Fruit fly (Drosophila melanogaster) whole organism, embryonic: Measurements from ENCODE around the gene CG17801.

ENCODE experiments used
- Abd-B ChIP-seq: fragments of 200-800 bp; sonication (Bioruptor generic); optimal IDR thresholded peaks from 2 replicates; lab custom pipeline; 2018; ENCODE audit warnings: missing biosample characterization, mild to moderate bottlenecking, missing genetic modification characterization, moderate library complexity
- Adf1 ChIP-seq: fragments of 200-800 bp; sonication (Bioruptor generic); IDR thresholded peaks from 2 replicates; pipeline ENCODE4 v1.3.6; 2022; ENCODE audit warnings: missing biosample characterization, missing genetic modification characterization
- C15 ChIP-seq: fragments of 200-800 bp; sonication (Bioruptor generic); IDR thresholded peaks from 3 replicates; pipeline ENCODE4 v1.3.6; 2022; ENCODE audit warnings: missing biosample characterization, missing genetic modification characterization
- CG11695 ChIP-seq: fragments of 200-800 bp; sonication (Bioruptor generic); IDR thresholded peaks from 3 replicates; pipeline ENCODE4 v1.3.6; 2022; ENCODE audit warnings: missing biosample characterization, missing genetic modification characterization
- CG13424 ChIP-seq: fragments of 200-800 bp; sonication (Bioruptor generic); optimal IDR thresholded peaks from 2 replicates; lab custom pipeline; 2019; ENCODE audit warnings: missing biosample characterization, mild to moderate bottlenecking, missing genetic modification characterization, moderate library complexity
- CG14965 ChIP-seq: fragments of 200-800 bp; sonication (Bioruptor generic); optimal IDR thresholded peaks from 2 replicates; lab custom pipeline; 2016; ENCODE audit warnings: missing biosample characterization, missing genetic modification characterization, borderline replicate concordance
- CG15269 ChIP-seq: fragments of 200-800 bp; sonication (Bioruptor generic); optimal IDR thresholded peaks from 2 replicates; lab custom pipeline; 2018; ENCODE audit warnings: missing biosample characterization, mild to moderate bottlenecking, missing genetic modification characterization, moderate library complexity
- CG17359 ChIP-seq: fragments of 200-800 bp; sonication (Bioruptor generic); optimal IDR thresholded peaks from 3 replicates; lab custom pipeline; 2018; ENCODE audit warnings: missing biosample characterization, mild to moderate bottlenecking, missing genetic modification characterization, moderate library complexity
- CG18011 ChIP-seq: fragments of 200-800 bp; sonication (Bioruptor generic); optimal IDR thresholded peaks from 2 replicates; lab custom pipeline; 2017; ENCODE audit warnings: missing biosample characterization, missing genetic modification characterization, mild to moderate bottlenecking, moderate library complexity, missing genotype
- CG18599 ChIP-seq: fragments of 200-800 bp; sonication (Bioruptor generic); optimal IDR thresholded peaks from 3 replicates; lab custom pipeline; 2017; ENCODE audit warnings: missing biosample characterization, missing genetic modification characterization, mild to moderate bottlenecking, moderate library complexity, missing genetic modification reagents
- CG3281 ChIP-seq: fragments of 200-800 bp; sonication (Bioruptor generic); optimal IDR thresholded peaks from 3 replicates; lab custom pipeline; 2017; ENCODE audit warnings: missing biosample characterization, mild to moderate bottlenecking, missing genetic modification characterization
- CG4404 ChIP-seq: fragments of 200-800 bp; sonication (Bioruptor generic); IDR thresholded peaks from 2 replicates; pipeline ENCODE4 v1.3.6; 2022; ENCODE audit warnings: missing biosample characterization, missing genetic modification characterization
- CG4707 ChIP-seq: fragments of 200-800 bp; sonication (Bioruptor generic); optimal IDR thresholded peaks from 2 replicates; lab custom pipeline; 2018; ENCODE audit warnings: missing biosample characterization, mild to moderate bottlenecking, missing genetic modification characterization, moderate library complexity
- CG4820 ChIP-seq: fragments of 200-800 bp; sonication (Bioruptor generic); optimal IDR thresholded peaks from 3 replicates; lab custom pipeline; 2016; ENCODE audit warnings: missing biosample characterization, missing genetic modification characterization
- CG4854 ChIP-seq: fragments of 200-800 bp; sonication (Bioruptor generic); optimal IDR thresholded peaks from 2 replicates; lab custom pipeline; 2016; ENCODE audit warnings: missing biosample characterization, missing genetic modification characterization, inconsistent platforms
- CG6254 ChIP-seq: fragments of 200-800 bp; sonication (Bioruptor generic); optimal IDR thresholded peaks from 3 replicates; lab custom pipeline; 2017; ENCODE audit warnings: mild to moderate bottlenecking, missing biosample characterization, missing genetic modification reagents, missing genetic modification characterization
- CG6272 ChIP-seq: fragments of 200-800 bp; sonication (Bioruptor generic); IDR thresholded peaks from 2 replicates; pipeline ENCODE4 v1.3.6; 2022; ENCODE audit warnings: missing biosample characterization, missing genetic modification characterization
- CG7556 ChIP-seq: fragments of 200-800 bp; sonication (Bioruptor generic); optimal IDR thresholded peaks from 2 replicates; lab custom pipeline; 2017; ENCODE audit warnings: missing biosample characterization, mild to moderate bottlenecking, missing genetic modification characterization
- CG7963 ChIP-seq: fragments of 200-800 bp; sonication (Bioruptor generic); IDR thresholded peaks from 3 replicates; pipeline ENCODE4 v1.3.6; 2022; ENCODE audit warnings: missing biosample characterization, missing genetic modification characterization; ENCODE audit not compliant: partially characterized antibody
- CG9876 ChIP-seq: fragments of 200-800 bp; sonication (Bioruptor generic); optimal IDR thresholded peaks from 2 replicates; lab custom pipeline; 2016; ENCODE audit warnings: missing biosample characterization, missing genetic modification characterization
- CoRest ChIP-seq: fragments of 200-800 bp; sonication (Bioruptor generic); optimal IDR thresholded peaks from 3 replicates; lab custom pipeline; 2018; ENCODE audit warnings: missing biosample characterization, mild to moderate bottlenecking, missing genetic modification characterization, moderate library complexity
- D19A ChIP-seq: fragments of 200-800 bp; optimal IDR thresholded peaks from 3 replicates; lab custom pipeline; 2019; ENCODE audit warnings: missing biosample characterization, mild to moderate bottlenecking, missing genetic modification characterization, moderate library complexity
- Elba2 ChIP-seq: fragments of 200-800 bp; sonication (Bioruptor generic); optimal IDR thresholded peaks from 3 replicates; lab custom pipeline; 2016; ENCODE audit warnings: missing biosample characterization, missing genetic modification characterization
- Ets65A ChIP-seq: fragments of 200-800 bp; sonication (Bioruptor generic); peaks from one replicate; lab custom pipeline; 2016; ENCODE audit warnings: missing biosample characterization, missing genetic modification characterization
- H2.0 ChIP-seq: fragments of 200-800 bp; sonication (Bioruptor generic); IDR thresholded peaks from 2 replicates; pipeline ENCODE4 v1.3.6; 2022; ENCODE audit warnings: missing biosample characterization, missing genetic modification characterization
- Hsf ChIP-seq: fragments of 200-800 bp; sonication (Bioruptor generic); optimal IDR thresholded peaks from 3 replicates; lab custom pipeline; 2016; ENCODE audit warnings: missing biosample characterization, missing genetic modification characterization
- Kr ChIP-seq: fragments of 200-800 bp; sonication (Bioruptor generic); optimal IDR thresholded peaks from 2 replicates; lab custom pipeline; 2017; ENCODE audit warnings: missing biosample characterization, mild to moderate bottlenecking, missing genetic modification characterization
- Lhr ChIP-seq: fragments of 200-800 bp; sonication (Bioruptor generic); optimal IDR thresholded peaks from 3 replicates; lab custom pipeline; 2017; ENCODE audit warnings: mild to moderate bottlenecking, missing biosample characterization, missing genetic modification reagents, missing genetic modification characterization
- Med ChIP-seq: fragments of 200-800 bp; sonication (Bioruptor generic); peaks from one replicate; lab custom pipeline; 2016; ENCODE audit warnings: missing biosample characterization, missing genetic modification characterization, mild to moderate bottlenecking, inconsistent platforms, moderate library complexity
- Meics ChIP-seq: fragments of 200-800 bp; sonication (Bioruptor generic); optimal IDR thresholded peaks from 2 replicates; lab custom pipeline; 2017; ENCODE audit warnings: missing biosample characterization, mild to moderate bottlenecking, missing genetic modification characterization
- Nf-YA ChIP-seq: fragments of 200-800 bp; sonication (Bioruptor generic); IDR thresholded peaks from 2 replicates; pipeline ENCODE4 v1.3.6; 2022; ENCODE audit warnings: missing biosample characterization, missing genetic modification characterization
- NfI ChIP-seq: fragments of 200-800 bp; sonication (Bioruptor generic); optimal IDR thresholded peaks from 3 replicates; lab custom pipeline; 2018; ENCODE audit warnings: missing biosample characterization, mild to moderate bottlenecking, missing genetic modification characterization, moderate library complexity
- Oli ChIP-seq: fragments of 200-800 bp; sonication (Bioruptor generic); optimal IDR thresholded peaks from 2 replicates; lab custom pipeline; 2018; ENCODE audit warnings: missing biosample characterization, mild to moderate bottlenecking, missing genetic modification characterization, moderate library complexity
- Pdp1 ChIP-seq, 2 experiments: fragments of 200-800 bp; sonication (Bioruptor generic); optimal IDR thresholded peaks; 3 replicates each; lab custom pipeline; 2016; ENCODE audit warnings: missing biosample characterization in 2 of 2, missing genetic modification characterization in 2 of 2, mild to moderate bottlenecking in 1 of 2, moderate library complexity in 1 of 2
- Ptx1 ChIP-seq: fragments of 200-800 bp; sonication (Bioruptor generic); IDR thresholded peaks from 2 replicates; pipeline ENCODE4 v1.3.6; 2022; ENCODE audit warnings: missing biosample characterization, missing genetic modification characterization
- Spps ChIP-seq: fragments of 200-800 bp; sonication (Bioruptor generic); optimal IDR thresholded peaks from 2 replicates; lab custom pipeline; 2018; ENCODE audit warnings: missing biosample characterization, mild to moderate bottlenecking, missing genetic modification characterization
- Trl ChIP-seq, 3 experiments: fragments of >200 bp in 2 of 3; fragments of 200-800 bp in 1 of 3; sonication (Bioruptor generic) in 1 of 3; optimal IDR thresholded peaks; 2 replicates in 1 of 3; 3 replicates in 2 of 3; lab custom pipeline; 2016 to 2017; ENCODE audit warnings: missing biosample characterization in 1 of 3, missing genetic modification characterization in 1 of 3
- ase ChIP-seq: fragments of 200-800 bp; sonication (Bioruptor generic); IDR thresholded peaks from 3 replicates; pipeline ENCODE4 v1.3.6; 2022; ENCODE audit warnings: missing biosample characterization, missing genetic modification characterization
- bab2 ChIP-seq: fragments of 200-800 bp; sonication (Bioruptor generic); optimal IDR thresholded peaks from 2 replicates; lab custom pipeline; 2016; ENCODE audit warnings: missing biosample characterization, missing genetic modification characterization
- chinmo ChIP-seq: fragments of 200-800 bp; sonication (Bioruptor generic); IDR thresholded peaks from 4 replicates; pipeline ENCODE4 v1.3.6; 2022; ENCODE audit warnings: missing biosample characterization, missing genetic modification characterization; ENCODE audit not compliant: partially characterized antibody
- esg ChIP-seq: fragments of 200-800 bp; sonication (Bioruptor generic); conservative IDR thresholded peaks from 2 replicates; pipeline ENCODE4 v1.3.6; 2022; ENCODE audit warnings: missing biosample characterization, missing genetic modification characterization
- gfzf ChIP-seq: fragments of 200-800 bp; sonication (Bioruptor generic); optimal IDR thresholded peaks from 2 replicates; lab custom pipeline; 2016; ENCODE audit warnings: missing biosample characterization, mild to moderate bottlenecking, missing genetic modification characterization, moderate library complexity
- ind ChIP-seq: fragments of 200-800 bp; sonication (Bioruptor generic); optimal IDR thresholded peaks from 3 replicates; lab custom pipeline; 2016; ENCODE audit warnings: missing biosample characterization, missing genetic modification characterization
- klu ChIP-seq: fragments of 200-800 bp; sonication (Bioruptor generic); IDR thresholded peaks from 2 replicates; pipeline ENCODE4 v1.3.6; 2022; ENCODE audit warnings: missing biosample characterization, missing genetic modification characterization
- lilli ChIP-seq: fragments of 200-800 bp; sonication (Bioruptor generic); optimal IDR thresholded peaks from 3 replicates; lab custom pipeline; 2016; ENCODE audit warnings: missing biosample characterization, missing genetic modification characterization
- sr ChIP-seq: fragments of 200-800 bp; sonication (Bioruptor generic); IDR thresholded peaks from 3 replicates; pipeline ENCODE4 v1.3.6; 2022; ENCODE audit warnings: missing biosample characterization, missing genetic modification characterization
- tna ChIP-seq: fragments of 200-800 bp; sonication (Bioruptor generic); IDR thresholded peaks from 2 replicates; pipeline ENCODE4 v1.3.6; 2022; ENCODE audit warnings: missing biosample characterization, missing genetic modification characterization; ENCODE audit not compliant: partially characterized antibody
- unpg ChIP-seq: fragments of 200-800 bp; sonication (Bioruptor generic); optimal IDR thresholded peaks from 3 replicates; lab custom pipeline; 2018; ENCODE audit warnings: missing biosample characterization, mild to moderate bottlenecking, missing genetic modification characterization, moderate library complexity
- wor ChIP-seq: fragments of 200-800 bp; sonication (Bioruptor generic); IDR thresholded peaks from 2 replicates; pipeline ENCODE4 v1.3.6; 2022; ENCODE audit warnings: missing biosample characterization, missing genetic modification characterization

CG17801 gene

dm6 chr3R:17776952-17777407 lies 29.9 kb downstream of the CG17801 start (continued):
- TF ChIP-seq D19A (tag; lab: Kevin White, UChicago), result no peak
- peak in 1 of 2 experiments; percentile 19 for TF ChIP-seq Pdp1 (GFP tag; optimal IDR thresholded peaks at IDR 0.05; lab: Kevin White, UChicago)
- peak; percentile 38 for TF ChIP-seq Ets65A (GFP tag; lab: Kevin White, UChicago)
- no peak for TF ChIP-seq Kr
- no peak for TF ChIP-seq Ptx1 (GFP tag; lab: Robert Waterston, UW)
- TF ChIP-seq Abd-B (GFP tag; lab: Kevin White, UChicago), result peak; percentile 12
- peak; percentile 37 for TF ChIP-seq CG3281
- peak; percentile 41 for TF ChIP-seq Meics
- TF ChIP-seq tna (GFP tag; lab: Robert Waterston, UW), result no peak
- peak; percentile 30 for TF ChIP-seq CG13424 (tag; lab: Kevin White, UChicago)
- TF ChIP-seq CoRest (tag; lab: Kevin White, UChicago), result peak; percentile 15
- peak; percentile 24 for TF ChIP-seq ind (GFP tag; lab: Kevin White, UChicago)
- TF ChIP-seq klu, result no peak
- no peak for TF ChIP-seq CG6254 (GFP tag; lab: Kevin White, UChicago)
- TF ChIP-seq H2.0 (GFP tag; lab: Robert Waterston, UW), result no peak
- TF ChIP-seq wor (GFP tag; lab: Robert Waterston, UW), result no peak
- TF ChIP-seq unpg, result peak; percentile 7
- no peak for TF ChIP-seq CG4820 (GFP tag; lab: Kevin White, UChicago)
- no peak for TF ChIP-seq Elba2
- TF ChIP-seq Spps (tag; lab: Kevin White, UChicago), result no peak
- TF ChIP-seq CG15269 (tag; lab: Kevin White, UChicago), result peak; percentile 12
- 0 out of 2 replicates have a peak, but pooled peaks have one; percentile 12 for TF ChIP-seq esg (GFP tag; lab: Robert Waterston, UW)
- TF ChIP-seq sr (GFP tag; lab: Robert Waterston, UW), result peak; percentile 55; the same call in 1 of the 3 replicates
- TF ChIP-seq gfzf (GFP tag; lab: Kevin White, UChicago), result no peak
- no peak for TF ChIP-seq CG11695
- 0 out of 2 replicates have a peak, but pooled peaks have one; percentile 17 for TF ChIP-seq CG6272 (GFP tag; lab: Robert Waterston, UW)
- peak; percentile 30 for TF ChIP-seq NfI (GFP tag; lab: Kevin White, UChicago)
- no peak for TF ChIP-seq CG4404 (GFP tag; lab: Robert Waterston, UW)
- TF ChIP-seq Lhr (GFP tag; lab: Kevin White, UChicago), result no peak
- no peak for TF ChIP-seq CG4707
- no peak for TF ChIP-seq CG4854
- peak; percentile 84 for TF ChIP-seq Med
- TF ChIP-seq Adf1, result peak; percentile 88
- no peak for TF ChIP-seq CG18011 (GFP tag; lab: Kevin White, UChicago)
- TF ChIP-seq CG7963 (GFP tag; lab: Robert Waterston, UW), result no peak
- peak; percentile 77; the same call in 2 of the 4 replicates for TF ChIP-seq chinmo
- TF ChIP-seq ase (GFP tag; lab: Robert Waterston, UW), result 0 out of 3 replicates have a peak, but pooled peaks have one; percentile 7
- peak; percentile 9 for TF ChIP-seq Hsf (GFP tag; lab: Kevin White, UChicago)
- no peak for TF ChIP-seq Trl (optimal IDR thresholded peaks at IDR 0.05; lab: Kevin White, UChicago)
- TF ChIP-seq Trl (GFP tag; optimal IDR thresholded peaks at IDR 0.05; lab: Kevin White, UChicago), result peak; percentile 2
- TF ChIP-seq lilli, result peak; percentile 26
- peak; percentile 31 for TF ChIP-seq CG7556
- TF ChIP-seq CG18599, result peak; percentile 18
- peak; percentile 33 for TF ChIP-seq Oli
- no peak for TF ChIP-seq CG14965 (GFP tag; lab: Kevin White, UChicago)
- peak; percentile 12 for TF ChIP-seq bab2 (GFP tag; lab: Kevin White, UChicago)
- TF ChIP-seq C15 (GFP tag; lab: Robert Waterston, UW), result no peak
- TF ChIP-seq Nf-YA, result no peak
- TF ChIP-seq CG9876, result no peak
- peak; percentile 18 for TF ChIP-seq CG17359 (tag; lab: Kevin White, UChicago)
